Worm (Caenorhabditis elegans) whole organism, L4 larva: ENCODE data around the gene sre-30.

Source experiments
- F26F4.8 ChIP-seq: fragments of 200-800 bp; sonication (Bioruptor generic); conservative IDR thresholded peaks from 2 replicates; pipeline ENCODE4 v1.3.6; 2022; ENCODE audit warnings: missing genetic modification characterization, missing compliant biosample characterization
- F44E2.7 ChIP-seq: fragments of 200-800 bp; sonication (Bioruptor generic); IDR thresholded peaks from 2 replicates; pipeline ENCODE4 v2.1.2; 2022; ENCODE audit warnings: missing genetic modification characterization, missing compliant biosample characterization
- aly-2 ChIP-seq: sonication (generic microtip); optimal IDR thresholded peaks from 2 replicates; lab custom pipeline; 2018; ENCODE audit warnings: missing biosample characterization, missing genetic modification characterization
- ceh-62 ChIP-seq: sonication (generic microtip); optimal IDR thresholded peaks from 2 replicates; lab custom pipeline; 2017; ENCODE audit warnings: missing biosample characterization, missing genetic modification characterization
- ceh-82 ChIP-seq: sonication (generic microtip); optimal IDR thresholded peaks from 2 replicates; lab custom pipeline; 2017; ENCODE audit warnings: missing biosample characterization, missing genetic modification characterization
- egl-27 ChIP-seq: sonication (generic microtip); optimal IDR thresholded peaks from 3 replicates; lab custom pipeline; 2017; ENCODE audit warnings: missing biosample characterization, missing genetic modification reagents, missing genetic modification characterization
- mes-2 ChIP-seq: sonication (generic microtip); optimal IDR thresholded peaks from 2 replicates; lab custom pipeline; 2016; ENCODE audit warnings: missing genotype, mild to moderate bottlenecking, missing genetic modification characterization, missing compliant biosample characterization; ENCODE audit not compliant: poor library complexity, severe bottlenecking
- nhr-10 ChIP-seq: fragments of 150-350 bp; optimal IDR thresholded peaks from 2 replicates; lab custom pipeline; 2014; ENCODE audit warnings: missing biosample characterization, missing genetic modification characterization
- nhr-11 ChIP-seq: fragments of 150-350 bp; optimal IDR thresholded peaks from 2 replicates; lab custom pipeline; 2014; ENCODE audit warnings: missing biosample characterization, missing genetic modification characterization
- nhr-41 ChIP-seq: fragments of 200-800 bp; sonication (Bioruptor generic); IDR thresholded peaks from 2 replicates; pipeline ENCODE4 v1.3.6; 2022; ENCODE audit warnings: missing genetic modification reagents, missing genetic modification characterization, missing compliant biosample characterization
- nhr-42 ChIP-seq: fragments of 200-800 bp; sonication (Bioruptor generic); IDR thresholded peaks from 2 replicates; pipeline ENCODE4 v1.3.6; 2022; ENCODE audit warnings: missing genetic modification characterization, missing compliant biosample characterization
- unc-39 ChIP-seq: sonication (generic microtip); optimal IDR thresholded peaks from 2 replicates; lab custom pipeline; 2017; ENCODE audit warnings: missing biosample characterization, missing genetic modification characterization
- zfp-2 ChIP-seq: sonication (generic microtip); optimal IDR thresholded peaks from 2 replicates; lab custom pipeline; 2016; ENCODE audit warnings: mild to moderate bottlenecking, missing genetic modification characterization, missing compliant biosample characterization

ce11 chrII:12452754-12453352 lies 46.6 kb upstream of the sre-30 start, which contains the start of the genes sre-35 and sre-33:
- TF ChIP-seq unc-39 (tag; lab: Kevin White, UChicago) = no peak
- TF ChIP-seq egl-27 (tag; lab: Kevin White, UChicago) = no peak
- no peak for TF ChIP-seq nhr-11 (tag; lab: Kevin White, UChicago)
- no peak for TF ChIP-seq F26F4.8 (GFP tag; lab: Robert Waterston, UW)
- TF ChIP-seq F44E2.7 (GFP tag; lab: Robert Waterston, UW) = no peak
- TF ChIP-seq ceh-62 (tag; lab: Kevin White, UChicago) = no peak
- TF ChIP-seq nhr-42 = no peak
- TF ChIP-seq zfp-2 (tag; lab: Kevin White, UChicago) = no peak
- no peak for TF ChIP-seq aly-2 (tag; lab: Kevin White, UChicago)
- TF ChIP-seq nhr-10 = no peak
- no peak for TF ChIP-seq mes-2 (tag; lab: Kevin White, UChicago)
- no peak for TF ChIP-seq nhr-41
- TF ChIP-seq ceh-82 = no peak
